Fruit fly (Drosophila melanogaster) whole organism, embryonic: ENCODE results near the gene CG43347.

Experiments used
- Blimp-1 ChIP-seq: fragments of 200-800 bp; sonication (Bioruptor generic); optimal IDR thresholded peaks from 3 replicates; lab custom pipeline; 2018; ENCODE audit warnings: missing biosample characterization, missing genetic modification characterization, mild to moderate bottlenecking, moderate library complexity, missing genetic modification reagents
- CG10274 ChIP-seq: fragments of 200-800 bp; sonication (Bioruptor generic); optimal IDR thresholded peaks from 3 replicates; lab custom pipeline; 2017; ENCODE audit warnings: missing biosample characterization, mild to moderate bottlenecking, missing genetic modification characterization
- CG10462 ChIP-seq: fragments of 200-800 bp; sonication (Bioruptor generic); optimal IDR thresholded peaks from 2 replicates; lab custom pipeline; 2016; ENCODE audit warnings: missing biosample characterization, missing genetic modification characterization
- CG11723 ChIP-seq: fragments of 200-800 bp; sonication (Bioruptor generic); optimal IDR thresholded peaks from 2 replicates; lab custom pipeline; 2017; ENCODE audit warnings: missing biosample characterization, mild to moderate bottlenecking, missing genetic modification characterization
- CG12071 ChIP-seq: fragments of 200-800 bp; sonication (Bioruptor generic); optimal IDR thresholded peaks from 3 replicates; lab custom pipeline; 2018; ENCODE audit warnings: missing biosample characterization, mild to moderate bottlenecking, missing genetic modification characterization
- CG12236 ChIP-seq: fragments of 200-800 bp; sonication (Bioruptor generic); optimal IDR thresholded peaks from 2 replicates; lab custom pipeline; 2016; ENCODE audit warnings: missing biosample characterization, missing genetic modification characterization
- CG13287 ChIP-seq: fragments of 200-800 bp; sonication (Bioruptor generic); IDR thresholded peaks from 2 replicates; pipeline ENCODE4 v1.3.6; 2022; ENCODE audit warnings: missing biosample characterization, missing genetic modification characterization; ENCODE audit not compliant: partially characterized antibody
- CG1603 ChIP-seq: fragments of 200-800 bp; sonication (Bioruptor generic); optimal IDR thresholded peaks from 2 replicates; lab custom pipeline; 2019; ENCODE audit warnings: missing biosample characterization, mild to moderate bottlenecking, missing genetic modification characterization, moderate library complexity
- CG1647 ChIP-seq: fragments of 200-800 bp; sonication (Bioruptor generic); optimal IDR thresholded peaks from 3 replicates; lab custom pipeline; 2016; ENCODE audit warnings: missing biosample characterization, missing genetic modification characterization
- CG17328 ChIP-seq: fragments of 200-800 bp; sonication (Bioruptor generic); IDR thresholded peaks from 2 replicates; pipeline ENCODE4 v1.3.6; 2022; ENCODE audit warnings: missing biosample characterization, missing genetic modification characterization
- CG17912 ChIP-seq: fragments of 200-800 bp; sonication (Bioruptor generic); optimal IDR thresholded peaks from 2 replicates; lab custom pipeline; 2018; ENCODE audit warnings: missing biosample characterization, mild to moderate bottlenecking, missing genetic modification characterization
- CG2199 ChIP-seq: fragments of 200-800 bp; sonication (Bioruptor generic); IDR thresholded peaks from 3 replicates; pipeline ENCODE4 v1.3.6; 2022; ENCODE audit warnings: missing biosample characterization, missing genetic modification characterization
- CG31224 ChIP-seq: fragments of 200-800 bp; sonication (Bioruptor generic); IDR thresholded peaks from 2 replicates; pipeline ENCODE4 v1.3.6; 2022; ENCODE audit warnings: missing biosample characterization, missing genetic modification characterization
- CG33557 ChIP-seq: fragments of 200-800 bp; sonication (Bioruptor generic); optimal IDR thresholded peaks from 2 replicates; lab custom pipeline; 2019; ENCODE audit warnings: missing biosample characterization, mild to moderate bottlenecking, missing genetic modification characterization, moderate library complexity
- CG43689 ChIP-seq: fragments of 200-800 bp; sonication (Bioruptor generic); IDR thresholded peaks from 2 replicates; pipeline ENCODE4 v1.3.6; 2022; ENCODE audit warnings: missing biosample characterization, missing genetic modification characterization
- CG5953 ChIP-seq: fragments of 200-800 bp; sonication (Bioruptor generic); IDR thresholded peaks from 2 replicates; pipeline ENCODE4 v1.3.6; 2022; ENCODE audit warnings: missing biosample characterization, missing genetic modification characterization
- CG7271 ChIP-seq: fragments of 200-800 bp; sonication (Bioruptor generic); optimal IDR thresholded peaks from 2 replicates; lab custom pipeline; 2018; ENCODE audit warnings: missing biosample characterization, mild to moderate bottlenecking, missing genetic modification characterization, moderate library complexity
- CG7357 ChIP-seq: fragments of 200-800 bp; sonication (Bioruptor generic); IDR thresholded peaks from 3 replicates; pipeline ENCODE4 v1.3.6; 2022; ENCODE audit warnings: missing biosample characterization, missing genetic modification characterization
- CG7745 ChIP-seq: fragments of 200-800 bp; sonication (Bioruptor generic); optimal IDR thresholded peaks from 2 replicates; lab custom pipeline; 2018; ENCODE audit warnings: missing biosample characterization, mild to moderate bottlenecking, missing genetic modification characterization, moderate library complexity
- CG8089 ChIP-seq: fragments of 200-800 bp; sonication (Bioruptor generic); optimal IDR thresholded peaks from 3 replicates; lab custom pipeline; 2016; ENCODE audit warnings: missing biosample characterization, missing genetic modification characterization
- CG8290 ChIP-seq, 3 experiments: fragments of 200-800 bp; sonication (Bioruptor generic); optimal IDR thresholded peaks; 2 replicates each; lab custom pipeline; 2016 to 2019; ENCODE audit warnings: missing biosample characterization in 3 of 3, missing genetic modification characterization in 3 of 3, mild to moderate bottlenecking in 2 of 3, moderate library complexity in 1 of 3
- CG8388 ChIP-seq: fragments of 200-800 bp; sonication (Bioruptor generic); optimal IDR thresholded peaks from 2 replicates; lab custom pipeline; 2019; ENCODE audit warnings: missing biosample characterization, mild to moderate bottlenecking, missing genetic modification characterization, moderate library complexity
- CG9215 ChIP-seq: fragments of 200-800 bp; sonication (Bioruptor generic); IDR thresholded peaks from 2 replicates; pipeline ENCODE4 v1.3.6; 2022; ENCODE audit warnings: missing biosample characterization, missing genetic modification characterization
- Dref ChIP-seq: fragments of 200-800 bp; sonication (Bioruptor generic); IDR thresholded peaks from 2 replicates; pipeline ENCODE4 v1.3.6; 2022; ENCODE audit warnings: missing biosample characterization, missing genetic modification characterization
- Eip74EF ChIP-seq, 2 experiments: fragments of 200-800 bp in 1 of 2; fragments of >200 bp in 1 of 2; sonication (Bioruptor generic) in 1 of 2; optimal IDR thresholded peaks; 2 replicates each; lab custom pipeline; 2017 to 2019; ENCODE audit warnings: missing biosample characterization in 2 of 2, missing genetic modification characterization in 2 of 2, mild to moderate bottlenecking in 1 of 2, moderate library complexity in 1 of 2
- Hand ChIP-seq: fragments of 200-800 bp; sonication (Bioruptor generic); optimal IDR thresholded peaks from 2 replicates; lab custom pipeline; 2017; ENCODE audit warnings: mild to moderate bottlenecking, missing biosample characterization, missing genetic modification reagents, missing genetic modification characterization
- Jarid2 ChIP-seq: fragments of 200-800 bp; sonication (Bioruptor generic); optimal IDR thresholded peaks from 3 replicates; lab custom pipeline; 2017; ENCODE audit warnings: mild to moderate bottlenecking, missing biosample characterization, missing genetic modification reagents, missing genetic modification characterization
- Kr ChIP-seq: fragments of 200-800 bp; sonication (Bioruptor generic); optimal IDR thresholded peaks from 2 replicates; lab custom pipeline; 2017; ENCODE audit warnings: missing biosample characterization, mild to moderate bottlenecking, missing genetic modification characterization
- MBD-R2 ChIP-seq: fragments of 200-800 bp; sonication (Bioruptor generic); IDR thresholded peaks from 2 replicates; pipeline ENCODE4 v1.3.6; 2022; ENCODE audit warnings: missing biosample characterization, missing genetic modification characterization
- NFAT ChIP-seq: fragments of 200-800 bp; sonication (Bioruptor generic); IDR thresholded peaks from 2 replicates; pipeline ENCODE4 v1.3.6; 2022; ENCODE audit warnings: missing biosample characterization, missing genetic modification characterization
- Nf-YA ChIP-seq: fragments of 200-800 bp; sonication (Bioruptor generic); IDR thresholded peaks from 2 replicates; pipeline ENCODE4 v1.3.6; 2022; ENCODE audit warnings: missing biosample characterization, missing genetic modification characterization
- Usf ChIP-seq: fragments of 200-800 bp; sonication (Bioruptor generic); optimal IDR thresholded peaks from 2 replicates; lab custom pipeline; 2017; ENCODE audit warnings: missing genotype, missing biosample characterization, missing genetic modification characterization
- ac ChIP-seq: fragments of 200-800 bp; sonication (Bioruptor generic); optimal IDR thresholded peaks from 3 replicates; lab custom pipeline; 2017; ENCODE audit warnings: missing biosample characterization, mild to moderate bottlenecking, missing genetic modification characterization
- br ChIP-seq: fragments of >200 bp; optimal IDR thresholded peaks from 2 replicates; lab custom pipeline; 2017
- btn ChIP-seq: fragments of 200-800 bp; sonication (Bioruptor generic); optimal IDR thresholded peaks from 2 replicates; lab custom pipeline; 2016; ENCODE audit warnings: missing biosample characterization, missing genetic modification characterization
- chif ChIP-seq, 2 experiments: fragments of 200-800 bp; sonication (Bioruptor generic); optimal IDR thresholded peaks; 3 replicates each; lab custom pipeline; 2016; ENCODE audit warnings: missing biosample characterization in 2 of 2, missing genetic modification characterization in 2 of 2
- chinmo ChIP-seq: fragments of 200-800 bp; sonication (Bioruptor generic); IDR thresholded peaks from 4 replicates; pipeline ENCODE4 v1.3.6; 2022; ENCODE audit warnings: missing biosample characterization, missing genetic modification characterization; ENCODE audit not compliant: partially characterized antibody
- dan ChIP-seq: fragments of 200-800 bp; sonication (Bioruptor generic); IDR thresholded peaks from 2 replicates; pipeline ENCODE4 v1.3.6; 2022; ENCODE audit warnings: missing biosample characterization, missing genetic modification characterization
- dysf ChIP-seq: fragments of 200-800 bp; sonication (Bioruptor generic); IDR thresholded peaks from 3 replicates; pipeline ENCODE4 v1.3.6; 2022; ENCODE audit warnings: missing biosample characterization, missing genetic modification characterization
- eyg ChIP-seq: fragments of 200-800 bp; sonication (Bioruptor generic); optimal IDR thresholded peaks from 3 replicates; lab custom pipeline; 2016; ENCODE audit warnings: missing biosample characterization, missing genetic modification characterization
- ftz-f1 ChIP-seq: fragments of 200-800 bp; sonication (Bioruptor generic); optimal IDR thresholded peaks from 2 replicates; lab custom pipeline; 2016; ENCODE audit warnings: missing biosample characterization, missing genetic modification characterization
- ham ChIP-seq: fragments of 200-800 bp; sonication (Bioruptor generic); IDR thresholded peaks from 2 replicates; pipeline ENCODE4 v1.3.6; 2022; ENCODE audit warnings: missing biosample characterization, missing genetic modification characterization
- jigr1 ChIP-seq: fragments of 200-800 bp; sonication (Bioruptor generic); IDR thresholded peaks from 3 replicates; pipeline ENCODE4 v1.3.6; 2022; ENCODE audit warnings: missing biosample characterization, missing genetic modification characterization
- knrl ChIP-seq: fragments of 200-800 bp; sonication (Bioruptor generic); IDR thresholded peaks from 3 replicates; pipeline ENCODE4 v1.3.6; 2022; ENCODE audit warnings: missing biosample characterization, missing genetic modification characterization; ENCODE audit not compliant: partially characterized antibody
- lab ChIP-seq: fragments of 200-800 bp; sonication (Bioruptor generic); optimal IDR thresholded peaks from 3 replicates; lab custom pipeline; 2017; ENCODE audit warnings: missing biosample characterization, missing genetic modification characterization, mild to moderate bottlenecking, moderate library complexity, missing genetic modification reagents
- nom ChIP-seq: fragments of 200-800 bp; sonication (Bioruptor generic); optimal IDR thresholded peaks from 2 replicates; lab custom pipeline; 2017; ENCODE audit warnings: missing biosample characterization, missing genetic modification characterization, mild to moderate bottlenecking, moderate library complexity, missing genetic modification reagents
- odd ChIP-seq: fragments of 200-800 bp; sonication (Bioruptor generic); optimal IDR thresholded peaks from 2 replicates; lab custom pipeline; 2017; ENCODE audit warnings: missing biosample characterization, mild to moderate bottlenecking, missing genetic modification characterization
- p53 ChIP-seq: fragments of 200-800 bp; sonication (Bioruptor generic); optimal IDR thresholded peaks from 2 replicates; lab custom pipeline; 2016; ENCODE audit warnings: missing biosample characterization, missing genetic modification characterization
- run ChIP-seq: fragments of 200-800 bp; sonication (Bioruptor generic); optimal IDR thresholded peaks from 3 replicates; lab custom pipeline; 2018; ENCODE audit warnings: missing biosample characterization, mild to moderate bottlenecking, missing genetic modification characterization
- salm ChIP-seq: fragments of 200-800 bp; sonication (Bioruptor generic); optimal IDR thresholded peaks from 2 replicates; lab custom pipeline; 2018; ENCODE audit warnings: missing biosample characterization, mild to moderate bottlenecking, missing genetic modification characterization
- twi ChIP-seq: fragments of 200-800 bp; optimal IDR thresholded peaks from 2 replicates; lab custom pipeline; 2019; ENCODE audit warnings: missing biosample characterization, mild to moderate bottlenecking, missing genetic modification characterization, moderate library complexity

CG43347 gene

dm6 chrX:10561433-10561832 is 58.6 kb downstream of the CG43347 start (continued):
- no peak for TF ChIP-seq ac (GFP tag; lab: Kevin White, UChicago)
- TF ChIP-seq salm = peak; percentile 9
- peak; percentile 24 for TF ChIP-seq run (tag; lab: Kevin White, UChicago)
- TF ChIP-seq ham (GFP tag; lab: Robert Waterston, UW) = no peak
- TF ChIP-seq dysf (GFP tag; lab: Robert Waterston, UW) = peak; percentile 71
- TF ChIP-seq CG31224 (GFP tag; lab: Robert Waterston, UW) = peak; percentile 31; the same call in 1 of the 2 replicates
- TF ChIP-seq CG17328 (GFP tag; lab: Robert Waterston, UW) = no peak
- no peak for TF ChIP-seq CG1603 (tag; lab: Kevin White, UChicago)
- TF ChIP-seq chif (GFP tag; optimal IDR thresholded peaks at IDR 0.05; lab: Kevin White, UChicago) = no peak
- peak; percentile 65 for TF ChIP-seq lab (GFP tag; lab: Kevin White, UChicago)
- TF ChIP-seq CG9215 (GFP tag; lab: Robert Waterston, UW) = peak; percentile 43
- no peak for TF ChIP-seq Usf (GFP tag; lab: Kevin White, UChicago)
- no peak for TF ChIP-seq CG8290 (GFP tag; optimal IDR thresholded peaks at IDR 0.05; lab: Kevin White, UChicago)
- no peak for TF ChIP-seq CG8290 (tag; optimal IDR thresholded peaks at IDR 0.05; lab: Kevin White, UChicago)
- TF ChIP-seq Jarid2 = peak; percentile 6
- TF ChIP-seq Kr = no peak
- TF ChIP-seq p53 (GFP tag; lab: Kevin White, UChicago) = no peak
- TF ChIP-seq Dref (GFP tag; lab: Robert Waterston, UW) = no peak
- peak; percentile 51 for TF ChIP-seq Blimp-1 (GFP tag; lab: Kevin White, UChicago)
- no peak for TF ChIP-seq CG10462
- TF ChIP-seq MBD-R2 (GFP tag; lab: Robert Waterston, UW) = no peak
- no peak for TF ChIP-seq CG5953 (GFP tag; lab: Robert Waterston, UW)
- no peak for TF ChIP-seq dan (GFP tag; lab: Robert Waterston, UW)
- no peak for TF ChIP-seq CG2199 (GFP tag; lab: Robert Waterston, UW)
- peak; percentile 39 for TF ChIP-seq CG8388 (GFP tag; lab: Kevin White, UChicago)
- peak in 1 of 2 experiments; percentile 50 for TF ChIP-seq Eip74EF (GFP tag; optimal IDR thresholded peaks at IDR 0.05; lab: Kevin White, UChicago)
- TF ChIP-seq CG43689 (GFP tag; lab: Robert Waterston, UW) = no peak
- no peak for TF ChIP-seq twi (tag; lab: Kevin White, UChicago)
- no peak for TF ChIP-seq CG7271 (tag; lab: Kevin White, UChicago)
- peak; percentile 1 for TF ChIP-seq CG12071
- TF ChIP-seq ftz-f1 (GFP tag; lab: Kevin White, UChicago) = no peak
- TF ChIP-seq Nf-YA = no peak
- TF ChIP-seq odd (GFP tag; lab: Kevin White, UChicago) = no peak
- TF ChIP-seq chinmo (GFP tag; lab: Robert Waterston, UW) = no peak
- no peak for TF ChIP-seq CG13287 (GFP tag; lab: Robert Waterston, UW)
- TF ChIP-seq btn (GFP tag; lab: Kevin White, UChicago) = no peak
- no peak for TF ChIP-seq NFAT
- no peak for TF ChIP-seq br (lab: Kevin White, UChicago)
- TF ChIP-seq CG7357 = no peak
- TF ChIP-seq CG17912 = no peak
- TF ChIP-seq CG1647 (GFP tag; lab: Kevin White, UChicago) = no peak
- no peak for TF ChIP-seq CG33557 (GFP tag; lab: Kevin White, UChicago)
- TF ChIP-seq CG8089 (GFP tag; lab: Kevin White, UChicago) = no peak
- no peak for TF ChIP-seq CG12236 (GFP tag; lab: Kevin White, UChicago)
- no peak for TF ChIP-seq eyg (GFP tag; lab: Kevin White, UChicago)
- TF ChIP-seq nom = no peak
- TF ChIP-seq CG7745 (tag; lab: Kevin White, UChicago) = no peak
- no peak for TF ChIP-seq Hand (GFP tag; lab: Kevin White, UChicago)
- no peak for TF ChIP-seq CG11723
- no peak for TF ChIP-seq jigr1 (GFP tag; lab: Robert Waterston, UW)
- TF ChIP-seq knrl (GFP tag; lab: Robert Waterston, UW) = no peak
- TF ChIP-seq CG10274 (GFP tag; lab: Kevin White, UChicago) = no peak
